Fruit fly (Drosophila melanogaster) whole organism, wandering third instar larva: Measurements from ENCODE around the gene CG1958.

ENCODE experiments used
- Abd-B ChIP-seq: fragments of >200 bp; optimal IDR thresholded peaks from 2 replicates; lab custom pipeline; 2017; ENCODE audit warnings: missing biosample characterization, missing genetic modification characterization
- CG32264 ChIP-seq: fragments of 200-800 bp; sonication (Bioruptor generic); optimal IDR thresholded peaks from 2 replicates; lab custom pipeline; 2016; ENCODE audit warnings: missing biosample characterization, missing genetic modification characterization
- CG9705 ChIP-seq: fragments of 200-800 bp; sonication (Bioruptor generic); optimal IDR thresholded peaks from 2 replicates; lab custom pipeline; 2018; ENCODE audit warnings: missing biosample characterization, mild to moderate bottlenecking, missing genetic modification characterization
- CrebA ChIP-seq: fragments of 200-800 bp; sonication (Bioruptor generic); optimal IDR thresholded peaks from 2 replicates; lab custom pipeline; 2016; ENCODE audit warnings: missing biosample characterization, mild to moderate bottlenecking, missing genetic modification characterization, borderline replicate concordance
- Dfd ChIP-seq: fragments of >200 bp; optimal IDR thresholded peaks from 2 replicates; lab custom pipeline; 2017; ENCODE audit warnings: missing biosample characterization, missing genetic modification characterization
- Dif ChIP-seq: fragments of 200-275, 200-300 bp; sonication (Bioruptor generic); optimal IDR thresholded peaks from 2 replicates; lab custom pipeline; 2018; ENCODE audit warnings: missing biosample characterization, missing genetic modification characterization; ENCODE audit not compliant: partially characterized antibody
- GATAd ChIP-seq: sonication (Bioruptor generic); optimal IDR thresholded peaks from 2 replicates; lab custom pipeline; 2016; ENCODE audit warnings: missing biosample characterization, missing genetic modification characterization
- HLH106 ChIP-seq: fragments of 200-800 bp; optimal IDR thresholded peaks from 3 replicates; lab custom pipeline; 2019; ENCODE audit warnings: missing biosample characterization, mild to moderate bottlenecking, missing genetic modification characterization, moderate library complexity
- Hnf4 ChIP-seq: fragments of 200-800 bp; sonication (Bioruptor generic); optimal IDR thresholded peaks from 2 replicates; lab custom pipeline; 2016; ENCODE audit warnings: missing biosample characterization, mild to moderate bottlenecking, missing genetic modification characterization
- Hr78 ChIP-seq: fragments of >200 bp; optimal IDR thresholded peaks from 2 replicates; lab custom pipeline; 2017; ENCODE audit warnings: missing biosample characterization, missing genetic modification characterization
- Hr83 ChIP-seq: fragments of 200-300 bp; sonication (Bioruptor generic); optimal IDR thresholded peaks from 2 replicates; lab custom pipeline; 2016; ENCODE audit warnings: missing biosample characterization, mild to moderate bottlenecking, missing genetic modification characterization, moderate library complexity; ENCODE audit not compliant: poor library complexity, severe bottlenecking
- Jra ChIP-seq: sonication (Bioruptor generic); optimal IDR thresholded peaks from 2 replicates; lab custom pipeline; 2016; ENCODE audit warnings: missing biosample characterization, missing genetic modification characterization
- Mio ChIP-seq: sonication (Bioruptor generic); optimal IDR thresholded peaks from 2 replicates; lab custom pipeline; 2016; ENCODE audit warnings: missing biosample characterization, missing genetic modification characterization
- Myc ChIP-seq: fragments of >200 bp; optimal IDR thresholded peaks from 2 replicates; lab custom pipeline; 2017
- N ChIP-seq: fragments of >200 bp; optimal IDR thresholded peaks from 2 replicates; lab custom pipeline; 2018; ENCODE audit warnings: missing biosample characterization, missing external identifiers, missing genetic modification characterization
- OdsH ChIP-seq: fragments of 200-800 bp; sonication (Bioruptor generic); optimal IDR thresholded peaks from 2 replicates; lab custom pipeline; 2016; ENCODE audit warnings: missing biosample characterization, mild to moderate bottlenecking, missing genetic modification characterization
- Rel ChIP-seq, 2 experiments: fragments of 200-800 bp; sonication (Bioruptor generic) in 1 of 2; optimal IDR thresholded peaks; 2 replicates in 1 of 2; 3 replicates in 1 of 2; lab custom pipeline; 2016 to 2019; ENCODE audit warnings: mild to moderate bottlenecking in 2 of 2, missing biosample characterization in 2 of 2, missing genetic modification characterization in 2 of 2, moderate library complexity in 1 of 2
- Sp1 ChIP-seq: fragments of 200-800 bp; sonication (Bioruptor generic); optimal IDR thresholded peaks from 3 replicates; lab custom pipeline; 2019; ENCODE audit warnings: missing biosample characterization, mild to moderate bottlenecking, missing genetic modification characterization, moderate library complexity
- Vsx2 ChIP-seq: fragments of 200-300, 225-300 bp; sonication (Bioruptor generic); optimal IDR thresholded peaks from 2 replicates; lab custom pipeline; 2018; ENCODE audit warnings: missing biosample characterization, missing genetic modification characterization; ENCODE audit not compliant: partially characterized antibody
- br ChIP-seq: fragments of 200-800 bp; sonication (Bioruptor generic); optimal IDR thresholded peaks from 2 replicates; lab custom pipeline; 2016; ENCODE audit warnings: missing biosample characterization, missing genetic modification characterization
- brk ChIP-seq: fragments of 200-800 bp; sonication (Bioruptor generic); optimal IDR thresholded peaks from 2 replicates; lab custom pipeline; 2016; ENCODE audit warnings: missing biosample characterization, mild to moderate bottlenecking, missing genetic modification characterization
- dl ChIP-seq, 2 experiments: fragments of 175-275, 200-275 bp in 1 of 2; fragments of 200-275 bp in 1 of 2; sonication (Bioruptor generic); optimal IDR thresholded peaks; lab custom pipeline; 2018; ENCODE audit warnings: mild to moderate bottlenecking in 2 of 2, missing biosample characterization in 2 of 2, missing genetic modification characterization in 2 of 2, moderate library complexity in 2 of 2; ENCODE audit not compliant: partially characterized antibody in 2 of 2, insufficient read depth in 1 of 2
- dmrt93B ChIP-seq: fragments of 200-800 bp; sonication (Bioruptor generic); optimal IDR thresholded peaks from 2 replicates; lab custom pipeline; 2018; ENCODE audit warnings: missing biosample characterization, mild to moderate bottlenecking, missing genetic modification characterization
- dsf ChIP-seq: sonication (Bioruptor generic); optimal IDR thresholded peaks from 2 replicates; lab custom pipeline; 2016; ENCODE audit warnings: missing biosample characterization, missing genetic modification characterization, borderline replicate concordance
- ey ChIP-seq: fragments of 200-800 bp; sonication (Bioruptor generic); optimal IDR thresholded peaks from 2 replicates; lab custom pipeline; 2016; ENCODE audit warnings: missing biosample characterization, missing genetic modification characterization
- foxo ChIP-seq, 2 experiments: fragments of 200-800 bp; sonication (Bioruptor generic); optimal IDR thresholded peaks; 2 replicates in 1 of 2; 3 replicates in 1 of 2; lab custom pipeline; 2016 to 2017; ENCODE audit warnings: missing biosample characterization in 2 of 2, missing genetic modification characterization in 2 of 2
- fru ChIP-seq: fragments of 200-800 bp; sonication (Bioruptor generic); optimal IDR thresholded peaks from 3 replicates; lab custom pipeline; 2016; ENCODE audit warnings: missing biosample characterization, mild to moderate bottlenecking, missing genetic modification characterization
- h ChIP-seq: fragments of 200-800 bp; sonication (Bioruptor generic); optimal IDR thresholded peaks from 3 replicates; lab custom pipeline; 2016; ENCODE audit warnings: missing biosample characterization, mild to moderate bottlenecking, missing genetic modification characterization
- jim ChIP-seq: fragments of 175-275, 200-325 bp; sonication (Bioruptor generic); optimal IDR thresholded peaks from 2 replicates; lab custom pipeline; 2016; ENCODE audit warnings: missing biosample characterization, mild to moderate bottlenecking, missing genetic modification characterization
- lola ChIP-seq: fragments of >200 bp; optimal IDR thresholded peaks from 2 replicates; lab custom pipeline; 2017; ENCODE audit warnings: missing biosample characterization, missing genetic modification characterization
- pan ChIP-seq: fragments of >200 bp; optimal IDR thresholded peaks from 2 replicates; lab custom pipeline; 2017
- psq ChIP-seq: fragments of 200-800 bp; sonication (Bioruptor generic); optimal IDR thresholded peaks from 3 replicates; lab custom pipeline; 2017; ENCODE audit warnings: missing biosample characterization, mild to moderate bottlenecking, missing genetic modification characterization, moderate library complexity
- rgr ChIP-seq: fragments of 200-800 bp; sonication (Bioruptor generic); optimal IDR thresholded peaks from 3 replicates; lab custom pipeline; 2016; ENCODE audit warnings: missing biosample characterization, mild to moderate bottlenecking, missing genetic modification characterization
- sage ChIP-seq: fragments of 200-800 bp; sonication (Bioruptor generic); optimal IDR thresholded peaks from 2 replicates; lab custom pipeline; 2016; ENCODE audit warnings: missing biosample characterization, mild to moderate bottlenecking, missing genetic modification characterization
- sv ChIP-seq: fragments of 200-800 bp; sonication (Bioruptor generic); optimal IDR thresholded peaks from 3 replicates; lab custom pipeline; 2016; ENCODE audit warnings: missing biosample characterization, missing genetic modification characterization
- tai ChIP-seq: sonication (Bioruptor generic); optimal IDR thresholded peaks from 2 replicates; lab custom pipeline; 2016; ENCODE audit warnings: missing biosample characterization, missing genetic modification characterization
- usp ChIP-seq: fragments of >200 bp; optimal IDR thresholded peaks from 2 replicates; lab custom pipeline; 2017; ENCODE audit warnings: missing biosample characterization, missing genetic modification characterization
- woc ChIP-seq: sonication (Bioruptor generic); optimal IDR thresholded peaks from 2 replicates; lab custom pipeline; 2016; ENCODE audit warnings: missing biosample characterization, mild to moderate bottlenecking, missing genetic modification characterization

Gene CG1958

dm6 chrX:7306538-7307477 is 40.1 kb downstream of the CG1958 start:
- TF ChIP-seq pan, result no peak
- TF ChIP-seq OdsH (GFP tag; lab: Kevin White, UChicago), result peak; percentile 72
- peak; percentile 80 to 89 for TF ChIP-seq dl (GFP tag; optimal IDR thresholded peaks at IDR 0.05; lab: Kevin White, UChicago; ENCODE audit: insufficient read depth in 1 of 2, partially characterized antibody in 2 of 2)
- TF ChIP-seq Dfd, result peak; percentile 59
- peak; percentile 27 for TF ChIP-seq Vsx2 (GFP tag; lab: Kevin White, UChicago)
- TF ChIP-seq GATAd (GFP tag; lab: Kevin White, UChicago), result no peak
- peak; percentile 67 for TF ChIP-seq CG9705 (GFP tag; lab: Kevin White, UChicago)
- peak; percentile 78 for TF ChIP-seq psq (GFP tag; lab: Kevin White, UChicago)
- no peak for TF ChIP-seq Mio (GFP tag; lab: Kevin White, UChicago)
- peak; percentile 95 for TF ChIP-seq dmrt93B (GFP tag; lab: Kevin White, UChicago)
- TF ChIP-seq fru (GFP tag; lab: Kevin White, UChicago), result peak; percentile 77
- TF ChIP-seq Sp1 (GFP tag; lab: Kevin White, UChicago), result peak; percentile 93
- TF ChIP-seq HLH106, result peak; percentile 93
- peak; percentile 66 for TF ChIP-seq h (GFP tag; lab: Kevin White, UChicago)
- TF ChIP-seq tai, result no peak
- peak; percentile 89 for TF ChIP-seq sv
- peak; percentile 79 for TF ChIP-seq N (GFP tag; lab: Kevin White, UChicago)
- no peak for TF ChIP-seq jim
- TF ChIP-seq Dif (GFP tag; lab: Kevin White, UChicago), result peak; percentile 74
- peak; percentile 79 for TF ChIP-seq rgr
- TF ChIP-seq ey (GFP tag; lab: Kevin White, UChicago), result peak; percentile 56
- TF ChIP-seq usp (GFP tag; lab: Kevin White, UChicago), result no peak
- no peak for TF ChIP-seq brk
- TF ChIP-seq Abd-B (GFP tag; lab: Kevin White, UChicago), result no peak
- no peak for TF ChIP-seq Myc (lab: Kevin White, UChicago)
- TF ChIP-seq dsf (GFP tag; lab: Kevin White, UChicago), result no peak
- no peak for TF ChIP-seq CrebA (GFP tag; lab: Kevin White, UChicago)
- TF ChIP-seq CG32264 (GFP tag; lab: Kevin White, UChicago), result peak; percentile 71
- TF ChIP-seq lola (GFP tag; lab: Kevin White, UChicago), result no peak
- TF ChIP-seq Hr83 (GFP tag; lab: Kevin White, UChicago), result no peak
- TF ChIP-seq Hr78, result no peak
- TF ChIP-seq woc (GFP tag; lab: Kevin White, UChicago), result peak; percentile 26
- TF ChIP-seq foxo (GFP tag; optimal IDR thresholded peaks at IDR 0.05; lab: Kevin White, UChicago), result peak in 1 of 2 experiments; percentile 72
- TF ChIP-seq Rel (GFP tag; optimal IDR thresholded peaks at IDR 0.05; lab: Kevin White, UChicago), result peak; percentile 12
- peak; percentile 27 for TF ChIP-seq Rel (tag; optimal IDR thresholded peaks at IDR 0.05; lab: Kevin White, UChicago)
- no peak for TF ChIP-seq Jra (GFP tag; lab: Kevin White, UChicago)
- TF ChIP-seq sage, result peak; percentile 16
- TF ChIP-seq br, result peak; percentile 64
- TF ChIP-seq Hnf4 (GFP tag; lab: Kevin White, UChicago), result peak; percentile 54

dm6 chrX:7307478-7308200 is 40.9 kb downstream of the CG1958 start, which contains the start of gene brk:
Gene brk (plus strand): TSS chrX:7307939.
- TF ChIP-seq br, result no peak
- TF ChIP-seq dl (GFP tag; optimal IDR thresholded peaks at IDR 0.05; lab: Kevin White, UChicago; ENCODE audit: insufficient read depth in 1 of 2, partially characterized antibody in 2 of 2), result peak; percentile 91 to 92
- no peak for TF ChIP-seq OdsH (GFP tag; lab: Kevin White, UChicago)
- TF ChIP-seq Dfd, result no peak
- TF ChIP-seq brk, result no peak
- peak; percentile 70 for TF ChIP-seq h (GFP tag; lab: Kevin White, UChicago)
- no peak for TF ChIP-seq lola (GFP tag; lab: Kevin White, UChicago)
- no peak for TF ChIP-seq rgr
- peak; percentile 28 for TF ChIP-seq psq (GFP tag; lab: Kevin White, UChicago)
- TF ChIP-seq dsf (GFP tag; lab: Kevin White, UChicago), result no peak
- TF ChIP-seq jim, result no peak
- TF ChIP-seq tai, result peak; percentile 25
- no peak for TF ChIP-seq Sp1 (GFP tag; lab: Kevin White, UChicago)
- TF ChIP-seq Abd-B (GFP tag; lab: Kevin White, UChicago), result peak; percentile 43
- no peak for TF ChIP-seq CrebA (GFP tag; lab: Kevin White, UChicago)
- TF ChIP-seq Vsx2 (GFP tag; lab: Kevin White, UChicago), result peak; percentile 88
- TF ChIP-seq Rel (GFP tag; optimal IDR thresholded peaks at IDR 0.05; lab: Kevin White, UChicago), result peak; percentile 11
- TF ChIP-seq Rel (tag; optimal IDR thresholded peaks at IDR 0.05; lab: Kevin White, UChicago), result peak; percentile 39
- TF ChIP-seq woc (GFP tag; lab: Kevin White, UChicago), result peak; percentile 46
- TF ChIP-seq Hnf4 (GFP tag; lab: Kevin White, UChicago), result peak; percentile 45
- no peak for TF ChIP-seq sv
- TF ChIP-seq fru (GFP tag; lab: Kevin White, UChicago), result peak; percentile 33
- TF ChIP-seq GATAd (GFP tag; lab: Kevin White, UChicago), result no peak
- peak; percentile 43 for TF ChIP-seq N (GFP tag; lab: Kevin White, UChicago)
- no peak for TF ChIP-seq CG32264 (GFP tag; lab: Kevin White, UChicago)
- peak in 1 of 2 experiments; percentile 17 for TF ChIP-seq foxo (GFP tag; optimal IDR thresholded peaks at IDR 0.05; lab: Kevin White, UChicago)
- TF ChIP-seq HLH106, result no peak
- TF ChIP-seq Hr83 (GFP tag; lab: Kevin White, UChicago), result peak; percentile 71
- peak; percentile 94 for TF ChIP-seq Dif (GFP tag; lab: Kevin White, UChicago)
- no peak for TF ChIP-seq sage
- no peak for TF ChIP-seq dmrt93B (GFP tag; lab: Kevin White, UChicago)
